Worm (Caenorhabditis elegans) whole organism, early embryonic: Measurements from ENCODE around the gene pqn-63.

Source experiments
- B0310.2 ChIP-seq: sonication (generic microtip); optimal IDR thresholded peaks from 2 replicates; lab custom pipeline; 2016; ENCODE audit warnings: mild to moderate bottlenecking, missing genetic modification characterization, missing compliant biosample characterization
- F13C5.2 ChIP-seq: sonication (generic microtip); optimal IDR thresholded peaks from 2 replicates; lab custom pipeline; 2017; ENCODE audit warnings: mild to moderate bottlenecking, missing genetic modification characterization, inconsistent platforms, missing compliant biosample characterization
- aly-1 ChIP-seq: sonication (generic microtip); optimal IDR thresholded peaks from 2 replicates; lab custom pipeline; 2016; ENCODE audit warnings: missing genetic modification characterization, missing compliant biosample characterization
- ama-1 ChIP-seq: fragments of 150-350 bp; optimal IDR thresholded peaks from 2 replicates; lab custom pipeline; 2014
- ceh-36 ChIP-seq: sonication (generic microtip); optimal IDR thresholded peaks from 2 replicates; lab custom pipeline; 2016; ENCODE audit warnings: missing genetic modification characterization, inconsistent platforms, missing compliant biosample characterization
- ets-7 ChIP-seq: sonication (generic microtip); optimal IDR thresholded peaks from 2 replicates; lab custom pipeline; 2016; ENCODE audit warnings: missing genotype, missing genetic modification characterization, missing compliant biosample characterization
- flt-1 ChIP-seq: fragments of 200-800 bp; sonication (Bioruptor generic); IDR thresholded peaks from 2 replicates; pipeline ENCODE4 v1.3.6; 2022; ENCODE audit warnings: missing genetic modification characterization, missing compliant biosample characterization
- hmbx-1 ChIP-seq: sonication (generic microtip); optimal IDR thresholded peaks from 2 replicates; lab custom pipeline; 2016; ENCODE audit warnings: mild to moderate bottlenecking, missing genetic modification characterization, missing compliant biosample characterization
- hmg-4 ChIP-seq: fragments of 200-800 bp; sonication (Bioruptor generic); optimal IDR thresholded peaks from 2 replicates; lab custom pipeline; 2018; ENCODE audit warnings: mild to moderate bottlenecking, missing genetic modification characterization, missing compliant biosample characterization
- pes-1 ChIP-seq: fragments of 200-800 bp; sonication (Bioruptor generic); IDR thresholded peaks from 2 replicates; pipeline ENCODE4 v1.3.6; 2022; ENCODE audit warnings: missing genetic modification reagents, missing genetic modification characterization, missing compliant biosample characterization
- scrt-1 ChIP-seq: fragments of 200-800 bp; sonication (Bioruptor generic); IDR thresholded peaks from 2 replicates; pipeline ENCODE4 v1.3.6; 2022; ENCODE audit warnings: missing genetic modification characterization, missing compliant biosample characterization
- tbx-11 ChIP-seq: fragments of 200-800 bp; sonication (Bioruptor generic); IDR thresholded peaks from 2 replicates; pipeline ENCODE4 v1.3.6; 2022; ENCODE audit warnings: missing genetic modification characterization, missing compliant biosample characterization
- tbx-37 ChIP-seq: fragments of 200-800 bp; sonication (Bioruptor generic); conservative IDR thresholded peaks from 2 replicates; pipeline ENCODE4 v1.3.6; 2022; ENCODE audit warnings: missing genetic modification reagents, missing genetic modification characterization, missing compliant biosample characterization
- tra-4 ChIP-seq: sonication (generic microtip); optimal IDR thresholded peaks from 2 replicates; lab custom pipeline; 2017; ENCODE audit warnings: missing genetic modification characterization, missing compliant biosample characterization

ce11 chrV:9618919-9619318 lies 3.1 kb downstream of the pqn-63 start, which contains the start of gene idpc-7:
- no peak for TF ChIP-seq ama-1 (lab: Kevin White, UChicago)
- TF ChIP-seq tbx-37 (GFP tag; lab: Robert Waterston, UW), result no peak
- TF ChIP-seq hmbx-1 (tag; lab: Kevin White, UChicago), result no peak
- no peak for TF ChIP-seq ceh-36 (tag; lab: Kevin White, UChicago)
- TF ChIP-seq pes-1 (GFP tag; lab: Robert Waterston, UW), result no peak
- TF ChIP-seq tra-4 (tag; lab: Kevin White, UChicago), result no peak
- TF ChIP-seq aly-1, result no peak
- no peak for TF ChIP-seq B0310.2 (tag; lab: Kevin White, UChicago)
- no peak for TF ChIP-seq hmg-4 (GFP tag; lab: Kevin White, UChicago)
- no peak for TF ChIP-seq ets-7
- no peak for TF ChIP-seq scrt-1 (GFP tag; lab: Robert Waterston, UW)
- TF ChIP-seq flt-1, result no peak
- TF ChIP-seq tbx-11, result no peak
- TF ChIP-seq F13C5.2 (tag; lab: Kevin White, UChicago), result no peak
